Worm (Caenorhabditis elegans) whole organism, late embryonic: ENCODE measurements around the gene Y50D7A.10.

Experiments used
- C08G9.2 ChIP-seq: sonication (generic microtip); optimal IDR thresholded peaks from 2 replicates; lab custom pipeline; 2016; ENCODE audit warnings: mild to moderate bottlenecking, missing genetic modification characterization, moderate library complexity, missing compliant biosample characterization
- C38D4.7 ChIP-seq: fragments of 200-800 bp; sonication (Bioruptor generic); optimal IDR thresholded peaks from 2 replicates; lab custom pipeline; 2018; ENCODE audit warnings: mild to moderate bottlenecking, missing genetic modification characterization, moderate library complexity, missing compliant biosample characterization
- K09A11.1 ChIP-seq: sonication (generic microtip); optimal IDR thresholded peaks from 2 replicates; lab custom pipeline; 2017; ENCODE audit warnings: antibody characterized with exemption, mild to moderate bottlenecking, missing genetic modification characterization, missing compliant biosample characterization; ENCODE audit not compliant: insufficient read depth
- Y22D7AL.16 ChIP-seq: sonication (generic microtip); optimal IDR thresholded peaks from 2 replicates; lab custom pipeline; 2016; ENCODE audit warnings: missing genetic modification characterization, missing compliant biosample characterization
- ahr-1 ChIP-seq: sonication (generic microtip); optimal IDR thresholded peaks from 2 replicates; lab custom pipeline; 2016; ENCODE audit warnings: missing genetic modification characterization, missing compliant biosample characterization
- ama-1 ChIP-seq: fragments of 150-350 bp; optimal IDR thresholded peaks from 2 replicates; lab custom pipeline; 2014
- ceh-14 ChIP-seq: sonication (generic microtip); optimal IDR thresholded peaks from 2 replicates; lab custom pipeline; 2016; ENCODE audit warnings: missing genotype, missing genetic modification characterization, missing compliant biosample characterization
- ceh-18 ChIP-seq: sonication (generic microtip); optimal IDR thresholded peaks from 2 replicates; lab custom pipeline; 2016; ENCODE audit warnings: missing genetic modification characterization, missing compliant biosample characterization
- ceh-19 ChIP-seq: fragments of 200-800 bp; sonication (Bioruptor generic); optimal IDR thresholded peaks from 2 replicates; lab custom pipeline; 2018; ENCODE audit warnings: mild to moderate bottlenecking, missing genetic modification characterization, missing compliant biosample characterization
- ceh-22 ChIP-seq: sonication (generic microtip); optimal IDR thresholded peaks from 2 replicates; lab custom pipeline; 2017; ENCODE audit warnings: missing biosample characterization, missing genetic modification characterization
- ceh-24 ChIP-seq: sonication (generic microtip); optimal IDR thresholded peaks from 2 replicates; lab custom pipeline; 2016; ENCODE audit warnings: mild to moderate bottlenecking, missing genetic modification characterization, missing compliant biosample characterization
- ceh-30 ChIP-seq: fragments of 150-350 bp; optimal IDR thresholded peaks from 2 replicates; lab custom pipeline; 2014; ENCODE audit warnings: missing biosample characterization, missing genetic modification characterization
- ceh-34 ChIP-seq: sonication (generic microtip); optimal IDR thresholded peaks from 2 replicates; lab custom pipeline; 2016; ENCODE audit warnings: mild to moderate bottlenecking, missing genetic modification characterization, missing compliant biosample characterization
- ceh-45 ChIP-seq: fragments of 200-800 bp; sonication (Bioruptor generic); IDR thresholded peaks from 2 replicates; pipeline ENCODE4 v1.3.6; 2022; ENCODE audit warnings: missing genetic modification reagents, missing genetic modification characterization, missing compliant biosample characterization
- ceh-48 ChIP-seq: sonication (generic microtip); optimal IDR thresholded peaks from 2 replicates; lab custom pipeline; 2016; ENCODE audit warnings: missing genetic modification characterization, inconsistent platforms, missing compliant biosample characterization
- ceh-6 ChIP-seq: fragments of 200-800 bp; sonication (Bioruptor generic); optimal IDR thresholded peaks from 2 replicates; lab custom pipeline; 2018; ENCODE audit warnings: mild to moderate bottlenecking, missing genetic modification characterization, missing compliant biosample characterization
- ceh-9 ChIP-seq: sonication (generic microtip); optimal IDR thresholded peaks from 2 replicates; lab custom pipeline; 2016; ENCODE audit warnings: mild to moderate bottlenecking, missing genetic modification characterization, inconsistent platforms, missing compliant biosample characterization
- dve-1 ChIP-seq: sonication (generic microtip); optimal IDR thresholded peaks from 2 replicates; lab custom pipeline; 2017; ENCODE audit warnings: antibody characterized with exemption, mild to moderate bottlenecking, missing genetic modification characterization, missing compliant biosample characterization
- elt-4 ChIP-seq: sonication (generic microtip); optimal IDR thresholded peaks from 2 replicates; lab custom pipeline; 2016; ENCODE audit warnings: missing genetic modification characterization, missing compliant biosample characterization
- ets-4 ChIP-seq: sonication (generic microtip); optimal IDR thresholded peaks from 2 replicates; lab custom pipeline; 2016; ENCODE audit warnings: missing genetic modification characterization, missing compliant biosample characterization
- fax-1 ChIP-seq: sonication (generic microtip); optimal IDR thresholded peaks from 2 replicates; lab custom pipeline; 2016; ENCODE audit warnings: missing genotype, missing genetic modification characterization, missing compliant biosample characterization
- gmeb-2 ChIP-seq: sonication (generic microtip); optimal IDR thresholded peaks from 2 replicates; lab custom pipeline; 2016; ENCODE audit warnings: missing genetic modification characterization, inconsistent platforms, missing compliant biosample characterization
- hlh-8 ChIP-seq: sonication (generic microtip); optimal IDR thresholded peaks from 2 replicates; lab custom pipeline; 2016; ENCODE audit warnings: missing genotype, missing genetic modification characterization, missing compliant biosample characterization
- lin-11 ChIP-seq: fragments of 200-800 bp; sonication (Bioruptor generic); optimal IDR thresholded peaks from 2 replicates; lab custom pipeline; 2018; ENCODE audit warnings: mild to moderate bottlenecking, missing genetic modification characterization, missing compliant biosample characterization
- madf-2 ChIP-seq: sonication (generic microtip); optimal IDR thresholded peaks from 2 replicates; lab custom pipeline; 2017; ENCODE audit warnings: missing genetic modification characterization, missing compliant biosample characterization
- nfya-1 ChIP-seq: sonication (generic microtip); optimal IDR thresholded peaks from 2 replicates; lab custom pipeline; 2017; ENCODE audit warnings: missing genetic modification characterization, mild to moderate bottlenecking, missing compliant biosample characterization, antibody characterized with exemption, moderate library complexity
- nhr-232 ChIP-seq: sonication (generic microtip); optimal IDR thresholded peaks from 2 replicates; lab custom pipeline; 2016; ENCODE audit warnings: missing genetic modification characterization, missing compliant biosample characterization
- odd-2 ChIP-seq: sonication (generic microtip); optimal IDR thresholded peaks from 2 replicates; lab custom pipeline; 2017; ENCODE audit warnings: antibody characterized with exemption, mild to moderate bottlenecking, missing genetic modification characterization, missing compliant biosample characterization
- pat-9 ChIP-seq: fragments of 200-800 bp; sonication (Bioruptor generic); optimal IDR thresholded peaks from 2 replicates; lab custom pipeline; 2018; ENCODE audit warnings: mild to moderate bottlenecking, missing genetic modification characterization, moderate library complexity, missing compliant biosample characterization
- pha-2 ChIP-seq: sonication (generic microtip); optimal IDR thresholded peaks from 2 replicates; lab custom pipeline; 2017; ENCODE audit warnings: mild to moderate bottlenecking, missing genetic modification characterization, missing compliant biosample characterization
- pqm-1 ChIP-seq: sonication (generic microtip); optimal IDR thresholded peaks from 2 replicates; lab custom pipeline; 2016; ENCODE audit warnings: missing genetic modification characterization, missing compliant biosample characterization
- ref-2 ChIP-seq: sonication (generic microtip); optimal IDR thresholded peaks from 2 replicates; lab custom pipeline; 2016; ENCODE audit warnings: missing genetic modification characterization, missing compliant biosample characterization
- sdc-2 ChIP-seq: sonication (generic microtip); optimal IDR thresholded peaks from 2 replicates; lab custom pipeline; 2016; ENCODE audit warnings: missing genotype, missing genetic modification characterization, missing compliant biosample characterization
- sox-2 ChIP-seq: fragments of 200-800 bp; sonication (Bioruptor generic); IDR thresholded peaks from 2 replicates; pipeline ENCODE4 v1.3.6; 2022; ENCODE audit warnings: missing genetic modification reagents, missing genetic modification characterization, missing compliant biosample characterization
- sox-4 ChIP-seq: sonication (generic microtip); optimal IDR thresholded peaks from 2 replicates; lab custom pipeline; 2017; ENCODE audit warnings: mild to moderate bottlenecking, missing genetic modification characterization, inconsistent platforms, missing compliant biosample characterization
- syd-9 ChIP-seq: sonication (generic microtip); optimal IDR thresholded peaks from 2 replicates; lab custom pipeline; 2016; ENCODE audit warnings: mild to moderate bottlenecking, missing genetic modification characterization, moderate library complexity, missing compliant biosample characterization
- tbx-7 ChIP-seq: sonication (generic microtip); optimal IDR thresholded peaks from 2 replicates; lab custom pipeline; 2016; ENCODE audit warnings: missing genotype, missing genetic modification characterization, missing compliant biosample characterization
- ttx-3 ChIP-seq: sonication (generic microtip); optimal IDR thresholded peaks from 2 replicates; lab custom pipeline; 2016; ENCODE audit warnings: missing genetic modification reagents, missing genetic modification characterization, missing compliant biosample characterization
- unc-55 ChIP-seq: sonication (generic microtip); optimal IDR thresholded peaks from 2 replicates; lab custom pipeline; 2017; ENCODE audit warnings: missing biosample characterization, missing genetic modification reagents, missing genetic modification characterization
- unc-86 ChIP-seq: sonication (generic microtip); optimal IDR thresholded peaks from 2 replicates; lab custom pipeline; 2016; ENCODE audit warnings: missing genetic modification characterization, missing compliant biosample characterization
- zip-5 ChIP-seq: sonication (generic microtip); optimal IDR thresholded peaks from 2 replicates; lab custom pipeline; 2016; ENCODE audit warnings: missing genetic modification characterization, missing compliant biosample characterization

Gene Y50D7A.10

ce11 chrIII:315160-315559 is at the start of gene Y50D7A.10:
TSS of gene Y50D7A.10 (plus strand) at chrIII:315460.
- TF ChIP-seq ahr-1 (tag; lab: Kevin White, UChicago) (no peak), ttx-3 (tag; lab: Kevin White, UChicago) (no peak), fax-1 (tag; lab: Kevin White, UChicago) (no peak), ceh-14 (no peak), ceh-34 (tag; lab: Kevin White, UChicago) (no peak), elt-4 (no peak), sox-4 (tag; lab: Kevin White, UChicago) (no peak), ceh-19 (no peak), ceh-6 (GFP tag; lab: Kevin White, UChicago) (no peak), ceh-24 (no peak), ceh-48 (tag; lab: Kevin White, UChicago) (no peak), dve-1 (tag; lab: Kevin White, UChicago) (no peak), Y22D7AL.16 (tag; lab: Kevin White, UChicago) (no peak), zip-5 (no peak), pqm-1 (tag; lab: Kevin White, UChicago) (no peak), C08G9.2 (no peak), madf-2 (no peak), K09A11.1 (tag; lab: Kevin White, UChicago) (no peak), unc-55 (GFP tag; lab: Kevin White, UChicago) (no peak)

- TF ChIP-seq nfya-1 (tag; lab: Kevin White, UChicago) (no peak), madf-2 (no peak), ceh-22 (tag; lab: Kevin White, UChicago) (no peak), tbx-7 (no peak), ceh-45 (GFP tag; lab: Robert Waterston, UW) (no peak), C38D4.7 (GFP tag; lab: Kevin White, UChicago) (no peak), sdc-2 (tag; lab: Kevin White, UChicago) (no peak), ceh-48 (tag; lab: Kevin White, UChicago) (no peak), syd-9 (tag; lab: Kevin White, UChicago) (no peak), pat-9 (tag; lab: Kevin White, UChicago) (no peak), pha-2 (tag; lab: Kevin White, UChicago) (no peak), lin-11 (no peak), ceh-9 (tag; lab: Kevin White, UChicago) (no peak), hlh-8 (tag; lab: Kevin White, UChicago) (no peak), ceh-30 (tag; lab: Kevin White, UChicago) (no peak), C08G9.2 (no peak)
- TF ChIP-seq, all 69 proteins: peak for 0
Measured at ce11 chrIII:282506-282905, 32.8 kb upstream of the Y50D7A.10 start.

- TF ChIP-seq elt-4 (no peak), odd-2 (tag; lab: Kevin White, UChicago) (no peak), zip-5 (no peak), pha-2 (tag; lab: Kevin White, UChicago) (no peak), ceh-18 (no peak), ceh-34 (tag; lab: Kevin White, UChicago) (no peak), ets-4 (tag; lab: Kevin White, UChicago) (no peak), ceh-45 (GFP tag; lab: Robert Waterston, UW) (no peak), gmeb-2 (tag; lab: Kevin White, UChicago) (no peak)
Measured at ce11 chrIII:283817-284216, 31.4 kb upstream of the Y50D7A.10 start, which contains the start of gene taco-1. TSS of gene taco-1 (plus strand) at chrIII:284117.

ce11 chrIII:292340-292739 is 22.9 kb upstream of the Y50D7A.10 start, which contains the start of gene Y50D7A.1:
TSS of gene Y50D7A.1 (plus strand) at chrIII:292640.
- TF ChIP-seq madf-2 (no peak), ceh-9 (tag; lab: Kevin White, UChicago) (no peak), ama-1 (lab: Kevin White, UChicago) (no peak), sox-2 (no peak), ref-2 (tag; lab: Kevin White, UChicago) (no peak), unc-86 (tag; lab: Kevin White, UChicago) (no peak), nhr-232 (tag; lab: Kevin White, UChicago) (no peak), zip-5 (no peak)
- TF ChIP-seq, all 69 proteins: peak for 0
